Worm (Caenorhabditis elegans): ENCODE measurements around the gene F57C7.4.

F57C7.4 gene

ce11 chrX:10569185-10569584, 20.2 kb downstream of the F57C7.4 start, which contains the start of gene bet-2:
TSS of gene bet-2 (plus strand) at chrX:10569273.
- TF ChIP-seq efl-3 (GFP tag; optimal IDR thresholded peaks at IDR 0.05) = no peak
- no peak for TF ChIP-seq nhr-76 (tag; optimal IDR thresholded peaks at IDR 0.05)

ce11 chrX:10568385-10569149, 20.8 kb downstream of the F57C7.4 start:
- TF ChIP-seq ztf-11 (tag; optimal IDR thresholded peaks at IDR 0.05) = peak in 1 of 2 experiments; percentile 92
- TF ChIP-seq efl-1 (optimal IDR thresholded peaks at IDR 0.05) = peak; percentile 74 to 85
- peak; percentile 51 to 97 for TF ChIP-seq efl-1 (GFP tag; optimal IDR thresholded peaks at IDR 0.05 in 1 of 2)
- TF ChIP-seq tlp-1 (tag; optimal IDR thresholded peaks at IDR 0.05) = no peak
- TF ChIP-seq snu-23 (GFP tag; optimal IDR thresholded peaks at IDR 0.05) = peak; percentile 97
- TF ChIP-seq ceh-82 (tag; optimal IDR thresholded peaks at IDR 0.05) = peak; percentile 79 to 92 (median 84)
- peak in 2 of 6 experiments; percentile 33 to 91 for TF ChIP-seq elt-3 (tag; optimal IDR thresholded peaks at IDR 0.05)
- TF ChIP-seq rnt-1 (tag; optimal IDR thresholded peaks at IDR 0.05) = peak; percentile 88
- peak; percentile 61 for TF ChIP-seq fkh-4 (tag; optimal IDR thresholded peaks at IDR 0.05; ENCODE audit: borderline replicate concordance)
- TF ChIP-seq snpc-4 (tag; optimal IDR thresholded peaks at IDR 0.05) = peak; percentile 61
- TF ChIP-seq ceh-90 (tag; optimal IDR thresholded peaks at IDR 0.05) = peak; percentile 44
- no peak for TF ChIP-seq hlh-17 (GFP tag; optimal IDR thresholded peaks at IDR 0.05; ENCODE audit: borderline replicate concordance)
- peak; percentile 45 for TF ChIP-seq unc-130 (tag; optimal IDR thresholded peaks at IDR 0.05)
- TF ChIP-seq sup-37 (GFP tag; optimal IDR thresholded peaks at IDR 0.05) = no peak
- no peak for TF ChIP-seq alr-1 (tag; optimal IDR thresholded peaks at IDR 0.05; ENCODE audit: borderline replicate concordance)
- no peak for TF ChIP-seq Y116A8C.19 (tag; optimal IDR thresholded peaks at IDR 0.05; ENCODE audit: borderline replicate concordance)
- TF ChIP-seq aly-2 (tag; optimal IDR thresholded peaks at IDR 0.05) = peak; percentile 21
- peak; percentile 98 for TF ChIP-seq tbx-2 (tag; optimal IDR thresholded peaks at IDR 0.05)
- no peak for TF ChIP-seq sptf-1 (tag; optimal IDR thresholded peaks at IDR 0.05)
- TF ChIP-seq unc-86 (tag; optimal IDR thresholded peaks at IDR 0.05) = peak; percentile 97
- TF ChIP-seq efl-3 (GFP tag; optimal IDR thresholded peaks at IDR 0.05) = no peak
- peak; percentile 83 for TF ChIP-seq mef-2 (tag; optimal IDR thresholded peaks at IDR 0.05)
- peak; percentile 70 for TF ChIP-seq ama-1 (optimal IDR thresholded peaks at IDR 0.05)
- peak; percentile 89 to 90 for TF ChIP-seq lsy-2 (tag; optimal IDR thresholded peaks at IDR 0.05)
- TF ChIP-seq nhr-28 (tag; optimal IDR thresholded peaks at IDR 0.05) = no peak
- TF ChIP-seq unc-98 (GFP tag; IDR thresholded peaks at IDR 0.05) = no peak
- TF ChIP-seq xbp-1 (tag; optimal IDR thresholded peaks at IDR 0.05) = peak; percentile 93
- peak; percentile 86 for TF ChIP-seq ztf-4 (tag; optimal IDR thresholded peaks at IDR 0.05)
- TF ChIP-seq nhr-20 (tag; optimal IDR thresholded peaks at IDR 0.05) = peak; percentile 98
- TF ChIP-seq lin-35 (GFP tag; optimal IDR thresholded peaks at IDR 0.05) = peak; percentile 55 to 86
- no peak for TF ChIP-seq unc-62 (GFP tag; optimal IDR thresholded peaks at IDR 0.05)
- peak; percentile 93 for TF ChIP-seq skn-1 (tag; optimal IDR thresholded peaks at IDR 0.05)
- peak; percentile 53 for TF ChIP-seq vab-15 (tag; optimal IDR thresholded peaks at IDR 0.05)
- no peak for TF ChIP-seq pqm-1 (tag; optimal IDR thresholded peaks at IDR 0.05)
- TF ChIP-seq lin-15B (tag; optimal IDR thresholded peaks at IDR 0.05) = peak; percentile 72
- no peak for TF ChIP-seq C34B4.2 (tag; optimal IDR thresholded peaks at IDR 0.05)
- TF ChIP-seq fkh-8 (tag; optimal IDR thresholded peaks at IDR 0.05) = peak; percentile 91
- peak; percentile 87 for TF ChIP-seq nhr-19 (GFP tag; conservative IDR thresholded peaks at IDR 0.05)
- TF ChIP-seq lin-39 (tag; optimal IDR thresholded peaks at IDR 0.05) = peak; percentile 43
- TF ChIP-seq C04F5.9 (tag; optimal IDR thresholded peaks at IDR 0.05) = peak; percentile 43
- peak; percentile 87 for TF ChIP-seq irx-1 (tag; optimal IDR thresholded peaks at IDR 0.05)
- TF ChIP-seq ceh-8 (GFP tag; optimal IDR thresholded peaks at IDR 0.05) = peak; percentile 85
- peak; percentile 82 for TF ChIP-seq lir-3 (tag; optimal IDR thresholded peaks at IDR 0.05; ENCODE audit: poor library complexity)
- TF ChIP-seq grh-1 (GFP tag; IDR thresholded peaks at IDR 0.05) = peak; percentile 78
- TF ChIP-seq nhr-90 (tag; optimal IDR thresholded peaks at IDR 0.05; ENCODE audit: poor library complexity) = peak; percentile 91
- peak; percentile 89 for TF ChIP-seq pag-3 (tag; optimal IDR thresholded peaks at IDR 0.05; ENCODE audit: borderline replicate concordance, insufficient read depth)
- TF ChIP-seq nhr-47 (tag; optimal IDR thresholded peaks at IDR 0.05) = peak; percentile 96
- peak; percentile 88 for TF ChIP-seq nhr-77 (tag; optimal IDR thresholded peaks at IDR 0.05)
